Fruit fly (Drosophila melanogaster) whole organism, embryonic: ENCODE results near the gene CG14118.

ENCODE experiments used
- Atf-2 ChIP-seq: fragments of 200-800 bp; sonication (Bioruptor generic); optimal IDR thresholded peaks from 2 replicates; lab custom pipeline; 2016; ENCODE audit warnings: missing biosample characterization, missing genetic modification characterization
- Awh ChIP-seq: fragments of 200-800 bp; sonication (Bioruptor generic); IDR thresholded peaks from 2 replicates; pipeline ENCODE4, ENCODE4 v1.3.6; 2022; ENCODE audit warnings: missing biosample characterization, missing genetic modification characterization
- CG11723 ChIP-seq: fragments of 200-800 bp; sonication (Bioruptor generic); optimal IDR thresholded peaks from 2 replicates; lab custom pipeline; 2017; ENCODE audit warnings: missing biosample characterization, mild to moderate bottlenecking, missing genetic modification characterization
- CG13624 ChIP-seq: fragments of 200-800 bp; sonication (Bioruptor generic); optimal IDR thresholded peaks from 2 replicates; lab custom pipeline; 2016; ENCODE audit warnings: missing biosample characterization, missing genetic modification characterization
- CG15269 ChIP-seq: fragments of 200-800 bp; sonication (Bioruptor generic); optimal IDR thresholded peaks from 2 replicates; lab custom pipeline; 2018; ENCODE audit warnings: missing biosample characterization, mild to moderate bottlenecking, missing genetic modification characterization, moderate library complexity
- CG1529 ChIP-seq: fragments of 200-800 bp; sonication (Bioruptor generic); optimal IDR thresholded peaks from 3 replicates; lab custom pipeline; 2018; ENCODE audit warnings: missing biosample characterization, missing genetic modification characterization
- CG15601 ChIP-seq: fragments of 200-800 bp; sonication (Bioruptor generic); optimal IDR thresholded peaks from 3 replicates; lab custom pipeline; 2019; ENCODE audit warnings: missing biosample characterization, mild to moderate bottlenecking, missing genetic modification characterization, moderate library complexity
- CG17328 ChIP-seq: fragments of 200-800 bp; sonication (Bioruptor generic); IDR thresholded peaks from 2 replicates; pipeline ENCODE4 v1.3.6; 2022; ENCODE audit warnings: missing biosample characterization, missing genetic modification characterization
- CG17361 ChIP-seq: fragments of 200-800 bp; sonication (Bioruptor generic); IDR thresholded peaks from 3 replicates; pipeline ENCODE4 v1.3.6; 2022; ENCODE audit warnings: missing biosample characterization, missing genetic modification characterization
- CG17612 ChIP-seq: fragments of 200-800 bp; sonication (Bioruptor generic); IDR thresholded peaks from 2 replicates; pipeline ENCODE4 v1.3.6; 2022; ENCODE audit warnings: missing biosample characterization, missing genetic modification characterization
- CG1792 ChIP-seq: fragments of 200-800 bp; sonication (Bioruptor generic); optimal IDR thresholded peaks from 2 replicates; lab custom pipeline; 2016; ENCODE audit warnings: missing biosample characterization, missing genetic modification characterization
- CG18476 ChIP-seq: fragments of 200-800 bp; sonication (Bioruptor generic); optimal IDR thresholded peaks from 2 replicates; lab custom pipeline; 2016; ENCODE audit warnings: missing biosample characterization, mild to moderate bottlenecking, missing genetic modification characterization
- CG18764 ChIP-seq: fragments of 200-800 bp; sonication (Bioruptor generic); optimal IDR thresholded peaks from 3 replicates; lab custom pipeline; 2016; ENCODE audit warnings: missing biosample characterization, missing genetic modification characterization
- CG3163 ChIP-seq: fragments of 200-800 bp; sonication (Bioruptor generic); optimal IDR thresholded peaks from 3 replicates; lab custom pipeline; 2016; ENCODE audit warnings: missing biosample characterization, missing genetic modification characterization
- CG3847 ChIP-seq: fragments of 200-800 bp; sonication (Bioruptor generic); IDR thresholded peaks from 2 replicates; pipeline ENCODE4 v1.3.6; 2022; ENCODE audit warnings: missing biosample characterization, missing genetic modification characterization
- CG3995 ChIP-seq: fragments of 200-800 bp; sonication (Bioruptor generic); optimal IDR thresholded peaks from 3 replicates; lab custom pipeline; 2016; ENCODE audit warnings: missing biosample characterization, missing genetic modification characterization
- CG6765 ChIP-seq: fragments of 200-800 bp; sonication (Bioruptor generic); optimal IDR thresholded peaks from 3 replicates; lab custom pipeline; 2017; ENCODE audit warnings: missing biosample characterization, mild to moderate bottlenecking, missing genetic modification characterization
- CG9437 ChIP-seq: fragments of 200-800 bp; sonication (Bioruptor generic); optimal IDR thresholded peaks from 2 replicates; lab custom pipeline; 2018; ENCODE audit warnings: missing biosample characterization, mild to moderate bottlenecking, missing genetic modification characterization
- CHES-1-like ChIP-seq: fragments of 200-800 bp; sonication (Bioruptor generic); optimal IDR thresholded peaks from 2 replicates; lab custom pipeline; 2016; ENCODE audit warnings: missing biosample characterization, missing genetic modification characterization
- CoRest ChIP-seq: fragments of 200-800 bp; sonication (Bioruptor generic); optimal IDR thresholded peaks from 3 replicates; lab custom pipeline; 2018; ENCODE audit warnings: missing biosample characterization, mild to moderate bottlenecking, missing genetic modification characterization, moderate library complexity
- Dp ChIP-seq: fragments of 200-800 bp; sonication (Bioruptor generic); optimal IDR thresholded peaks from 2 replicates; lab custom pipeline; 2018; ENCODE audit warnings: missing biosample characterization, mild to moderate bottlenecking, missing genetic modification characterization, moderate library complexity
- Elba2 ChIP-seq: fragments of 200-800 bp; sonication (Bioruptor generic); optimal IDR thresholded peaks from 3 replicates; lab custom pipeline; 2016; ENCODE audit warnings: missing biosample characterization, missing genetic modification characterization
- Fer3 ChIP-seq: fragments of 200-800 bp; sonication (Bioruptor generic); optimal IDR thresholded peaks from 2 replicates; lab custom pipeline; 2018; ENCODE audit warnings: missing biosample characterization, mild to moderate bottlenecking, missing genetic modification characterization, moderate library complexity
- GATAe ChIP-seq: fragments of 200-800 bp; sonication (Bioruptor generic); conservative IDR thresholded peaks from 2 replicates; pipeline ENCODE4 v1.3.6; 2022; ENCODE audit warnings: missing biosample characterization, missing genetic modification characterization
- Hsf ChIP-seq: fragments of 200-800 bp; sonication (Bioruptor generic); optimal IDR thresholded peaks from 3 replicates; lab custom pipeline; 2016; ENCODE audit warnings: missing biosample characterization, missing genetic modification characterization
- MESR4 ChIP-seq: fragments of 200-800 bp; sonication (Bioruptor generic); optimal IDR thresholded peaks from 2 replicates; lab custom pipeline; 2018; ENCODE audit warnings: missing biosample characterization, mild to moderate bottlenecking, missing genetic modification characterization, moderate library complexity
- Meics ChIP-seq: fragments of 200-800 bp; sonication (Bioruptor generic); optimal IDR thresholded peaks from 2 replicates; lab custom pipeline; 2017; ENCODE audit warnings: missing biosample characterization, mild to moderate bottlenecking, missing genetic modification characterization
- Myb ChIP-seq: fragments of 200-800 bp; sonication (Bioruptor generic); optimal IDR thresholded peaks from 2 replicates; lab custom pipeline; 2016; ENCODE audit warnings: missing biosample characterization, missing genetic modification characterization
- NC2β ChIP-seq: fragments of 200-800 bp; sonication (Bioruptor generic); optimal IDR thresholded peaks from 2 replicates; lab custom pipeline; 2016; ENCODE audit warnings: missing biosample characterization, missing genetic modification characterization
- NFAT ChIP-seq: fragments of 200-800 bp; sonication (Bioruptor generic); IDR thresholded peaks from 2 replicates; pipeline ENCODE4 v1.3.6; 2022; ENCODE audit warnings: missing biosample characterization, missing genetic modification characterization
- ash1 ChIP-seq: fragments of 200-800 bp; sonication (Bioruptor generic); optimal IDR thresholded peaks from 2 replicates; lab custom pipeline; 2018; ENCODE audit warnings: missing biosample characterization, mild to moderate bottlenecking, missing genetic modification characterization
- br ChIP-seq: fragments of >200 bp; optimal IDR thresholded peaks from 2 replicates; lab custom pipeline; 2017
- chinmo ChIP-seq: fragments of 200-800 bp; sonication (Bioruptor generic); IDR thresholded peaks from 4 replicates; pipeline ENCODE4 v1.3.6; 2022; ENCODE audit warnings: missing biosample characterization, missing genetic modification characterization; ENCODE audit not compliant: partially characterized antibody
- chn ChIP-seq: fragments of 200-800 bp; sonication (Bioruptor generic); optimal IDR thresholded peaks from 2 replicates; lab custom pipeline; 2016; ENCODE audit warnings: missing biosample characterization, missing genetic modification characterization
- ems ChIP-seq: fragments of 200-800 bp; sonication (Bioruptor generic); optimal IDR thresholded peaks from 3 replicates; lab custom pipeline; 2016; ENCODE audit warnings: missing biosample characterization, missing genetic modification characterization
- gce ChIP-seq: fragments of 200-800 bp; sonication (Bioruptor generic); IDR thresholded peaks from 3 replicates; pipeline ENCODE4 v1.3.6; 2022; ENCODE audit warnings: missing biosample characterization, missing genetic modification characterization
- hbn ChIP-seq: fragments of 200-800 bp; sonication (Bioruptor generic); IDR thresholded peaks from 2 replicates; pipeline ENCODE4 v1.3.6; 2022; ENCODE audit warnings: missing biosample characterization, missing genetic modification characterization; ENCODE audit not compliant: partially characterized antibody
- kay ChIP-seq: fragments of 200-800 bp; sonication (Bioruptor generic); optimal IDR thresholded peaks from 2 replicates; lab custom pipeline; 2016; ENCODE audit warnings: missing biosample characterization, missing genetic modification characterization
- maf-S ChIP-seq: fragments of 200-800 bp; sonication (Bioruptor generic); optimal IDR thresholded peaks from 2 replicates; lab custom pipeline; 2016; ENCODE audit warnings: missing biosample characterization, missing genetic modification characterization
- mirr ChIP-seq: fragments of 200-800 bp; sonication (Bioruptor generic); optimal IDR thresholded peaks from 3 replicates; lab custom pipeline; 2018; ENCODE audit warnings: missing biosample characterization, mild to moderate bottlenecking, missing genetic modification characterization
- org-1 ChIP-seq: fragments of 200-800 bp; sonication (Bioruptor generic); optimal IDR thresholded peaks from 2 replicates; lab custom pipeline; 2017; ENCODE audit warnings: missing biosample characterization, missing genetic modification characterization
- pan ChIP-seq, 4 experiments: fragments of >200 bp in 3 of 4; fragments of 200-800 bp in 1 of 4; sonication (Bioruptor generic) in 1 of 4; optimal IDR thresholded peaks in 3 of 4; IDR thresholded peaks in 1 of 4; 2 replicates each; pipeline versions ENCODE4 v1.3.6 to Lab custom; 2017 to 2022; ENCODE audit warnings: missing biosample characterization in 2 of 4, missing genetic modification characterization in 2 of 4, mixed read lengths in 1 of 4
- pho ChIP-seq: fragments of 200-800 bp; sonication (Bioruptor generic); optimal IDR thresholded peaks from 2 replicates; lab custom pipeline; 2016; ENCODE audit warnings: missing biosample characterization, missing genetic modification characterization
- phol ChIP-seq: fragments of 200-800 bp; sonication (Bioruptor generic); optimal IDR thresholded peaks from 3 replicates; lab custom pipeline; 2018; ENCODE audit warnings: missing biosample characterization, mild to moderate bottlenecking, missing genetic modification characterization, moderate library complexity
- sd ChIP-seq: fragments of 200-800 bp; sonication (Bioruptor generic); optimal IDR thresholded peaks from 3 replicates; lab custom pipeline; 2018; ENCODE audit warnings: missing biosample characterization, mild to moderate bottlenecking, missing genetic modification characterization, moderate library complexity
- twi ChIP-seq: fragments of 200-800 bp; optimal IDR thresholded peaks from 2 replicates; lab custom pipeline; 2019; ENCODE audit warnings: missing biosample characterization, mild to moderate bottlenecking, missing genetic modification characterization, moderate library complexity
- wdn ChIP-seq: fragments of 200-800 bp; sonication (Bioruptor generic); IDR thresholded peaks from 2 replicates; pipeline ENCODE4 v1.3.6; 2022; ENCODE audit warnings: missing biosample characterization, missing genetic modification characterization
- wek ChIP-seq: fragments of 200-800 bp; sonication (Bioruptor generic); optimal IDR thresholded peaks from 3 replicates; lab custom pipeline; 2018; ENCODE audit warnings: missing biosample characterization, mild to moderate bottlenecking, missing genetic modification characterization, moderate library complexity

Gene CG14118

DNA sequence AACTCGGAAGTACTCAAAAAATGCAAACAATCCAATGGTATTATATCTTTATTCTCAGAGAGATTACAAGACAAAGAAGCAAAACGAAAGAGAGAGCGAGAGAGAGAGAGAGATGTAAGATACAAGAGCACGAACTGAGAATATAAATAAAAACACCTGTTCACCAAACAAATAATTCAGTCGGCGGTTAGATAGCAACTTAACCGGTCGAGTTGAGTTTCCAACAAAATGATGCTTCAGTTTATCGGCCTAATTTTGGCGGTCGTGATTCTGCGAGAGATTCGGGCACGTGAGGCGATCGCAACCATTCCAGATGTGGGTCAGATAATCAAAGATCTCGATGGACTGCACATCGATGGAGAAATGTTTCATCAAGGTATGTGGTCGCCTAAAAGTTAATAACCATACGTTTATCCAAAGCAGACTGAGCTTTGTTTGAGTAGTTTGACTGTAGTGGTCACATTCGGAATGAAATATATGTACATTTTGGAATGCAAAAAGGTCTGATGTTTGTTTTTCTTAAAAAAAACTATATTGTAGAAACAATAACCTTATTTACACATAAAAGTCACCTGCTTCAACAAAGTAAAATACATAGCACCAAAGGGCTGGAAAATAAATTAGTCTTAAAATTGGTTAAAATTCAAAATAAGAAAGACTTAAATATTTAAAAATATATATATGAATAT, at the start of gene CG14118 (continued):
- TF ChIP-seq CG15269 (tag; lab: Kevin White, UChicago) (peak; percentile 30), sd (peak; percentile 38), ash1 (no peak), MESR4 (GFP tag; lab: Kevin White, UChicago) (no peak), CG15601 (tag; lab: Kevin White, UChicago) (peak; percentile 46), pho (peak; percentile 26), Hsf (GFP tag; lab: Kevin White, UChicago) (no peak), NFAT (GFP tag; lab: Robert Waterston, UW) (no peak), twi (no peak), CG13624 (GFP tag; lab: Kevin White, UChicago) (no peak), NC2β (GFP tag; lab: Kevin White, UChicago) (no peak), CG3847 (no peak), CG9437 (GFP tag; lab: Kevin White, UChicago) (no peak), Atf-2 (GFP tag; lab: Kevin White, UChicago) (no peak), Fer3 (tag; lab: Kevin White, UChicago) (peak; percentile 34), CG18764 (GFP tag; lab: Kevin White, UChicago) (no peak), GATAe (GFP tag; lab: Robert Waterston, UW) (no peak), CG1529 (GFP tag; lab: Kevin White, UChicago) (no peak), Meics (GFP tag; lab: Kevin White, UChicago) (no peak), wek (GFP tag; lab: Kevin White, UChicago) (no peak), CG17361 (GFP tag; lab: Robert Waterston, UW) (no peak), br (lab: Kevin White, UChicago) (no peak), CG1792 (GFP tag; lab: Kevin White, UChicago) (no peak)
- TF ChIP-seq, all 482 proteins: peak for 44

DNA sequence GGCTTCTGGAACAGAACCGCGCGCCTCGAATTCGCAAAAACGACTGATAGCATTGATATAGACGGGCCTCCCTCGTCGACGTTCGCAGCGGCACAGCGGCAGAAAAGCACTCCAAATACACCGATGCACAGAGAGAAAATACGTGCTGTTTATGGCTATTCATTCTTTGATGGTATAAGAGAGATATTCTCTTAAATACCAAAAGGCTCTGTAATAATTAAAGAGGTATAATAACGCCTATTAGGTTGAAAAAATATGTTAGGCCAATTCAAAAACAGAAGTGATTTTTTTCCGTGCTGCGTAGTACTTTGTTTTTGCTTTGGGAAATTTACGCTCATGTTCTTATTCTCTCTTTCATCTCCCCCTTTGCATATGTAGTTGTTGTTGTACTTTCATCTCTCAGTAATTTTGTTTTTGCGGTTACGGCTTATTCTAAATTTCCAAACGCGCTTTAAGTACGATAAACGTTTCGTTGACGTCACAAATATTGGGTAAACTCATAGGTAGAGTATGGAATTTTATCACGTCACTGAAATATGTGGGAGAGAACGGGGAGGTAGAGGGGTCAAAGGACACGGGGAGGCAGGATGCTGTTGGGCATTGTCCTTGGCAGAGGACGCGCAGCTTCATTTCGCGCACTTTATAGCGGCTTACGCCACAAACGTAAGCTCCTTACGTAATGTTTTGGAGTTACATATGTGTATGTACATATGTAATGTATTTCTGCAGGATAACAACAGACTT, 49.2 kb upstream of the CG14118 start, which contains the start of gene nebu:
nebu (minus strand) TSS at position 51 of the 744 bp plus-strand sequence.
- TF ChIP-seq CG17328 (GFP tag; lab: Robert Waterston, UW) (peak; percentile 95), CG3995 (GFP tag; lab: Kevin White, UChicago) (peak; percentile 81), hbn (GFP tag; lab: Robert Waterston, UW) (no peak), phol (tag; lab: Kevin White, UChicago) (peak; percentile 86), chinmo (GFP tag; lab: Robert Waterston, UW) (no peak), chn (peak; percentile 93), ash1 (peak; percentile 84), Awh (GFP tag; lab: Robert Waterston, UW) (peak; percentile 96), CG3163 (GFP tag; lab: Kevin White, UChicago) (peak; percentile 91), org-1 (GFP tag; lab: Kevin White, UChicago) (peak; percentile 96), CG18476 (GFP tag; lab: Kevin White, UChicago) (peak; percentile 93), gce (GFP tag; lab: Robert Waterston, UW) (peak; percentile 92; the same call in 2 of the 3 replicates), kay (GFP tag; lab: Kevin White, UChicago) (peak; percentile 94), Dp (GFP tag; lab: Kevin White, UChicago) (no peak), ems (GFP tag; lab: Kevin White, UChicago) (peak; percentile 95), pan (optimal IDR thresholded peaks at IDR 0.05; lab: Kevin White, UChicago) (no peak), pan (GFP tag; optimal IDR thresholded peaks at IDR 0.05 in 1 of 2, IDR thresholded peaks at IDR 0.05 in 1 of 2) (peak in 1 of 2 experiments; percentile 97), CG17612 (GFP tag; lab: Robert Waterston, UW) (peak; percentile 95), CoRest (peak; percentile 94), CG11723 (GFP tag; lab: Kevin White, UChicago) (peak; percentile 90), CG6765 (GFP tag; lab: Kevin White, UChicago) (peak; percentile 94), mirr (GFP tag; lab: Kevin White, UChicago) (peak; percentile 88), Elba2 (GFP tag; lab: Kevin White, UChicago) (peak; percentile 51), CHES-1-like (GFP tag; lab: Kevin White, UChicago) (peak; percentile 98), maf-S (GFP tag; lab: Kevin White, UChicago) (peak; percentile 96), wdn (GFP tag; lab: Robert Waterston, UW) (peak; percentile 97), Myb (GFP tag; lab: Kevin White, UChicago) (peak; percentile 89)
